Fruit fly (Drosophila melanogaster) whole organism, embryonic: ENCODE measurements around the gene sima.

Experiments
- ATbp ChIP-seq: fragments of 200-800 bp; sonication (Bioruptor generic); optimal IDR thresholded peaks from 2 replicates; lab custom pipeline; 2017; ENCODE audit warnings: missing biosample characterization, mild to moderate bottlenecking, missing genetic modification characterization, missing genetic modification reagents
- Aef1 ChIP-seq: fragments of 200-800 bp; sonication (Bioruptor generic); IDR thresholded peaks from 3 replicates; pipeline ENCODE4 v1.3.6; 2022; ENCODE audit warnings: missing biosample characterization, missing genetic modification characterization
- Awh ChIP-seq: fragments of 200-800 bp; sonication (Bioruptor generic); IDR thresholded peaks from 2 replicates; pipeline ENCODE4, ENCODE4 v1.3.6; 2022; ENCODE audit warnings: missing biosample characterization, missing genetic modification characterization
- Bgb ChIP-seq: fragments of 200-800 bp; sonication (Bioruptor generic); IDR thresholded peaks from 2 replicates; pipeline ENCODE4 v1.3.6; 2022; ENCODE audit warnings: missing biosample characterization, missing genetic modification characterization; ENCODE audit not compliant: partially characterized antibody
- Blimp-1 ChIP-seq: fragments of 200-800 bp; sonication (Bioruptor generic); optimal IDR thresholded peaks from 3 replicates; lab custom pipeline; 2018; ENCODE audit warnings: missing biosample characterization, missing genetic modification characterization, mild to moderate bottlenecking, moderate library complexity, missing genetic modification reagents
- CG10565 ChIP-seq: fragments of 200-800 bp; sonication (Bioruptor generic); optimal IDR thresholded peaks from 3 replicates; lab custom pipeline; 2016; ENCODE audit warnings: missing biosample characterization, mild to moderate bottlenecking, missing genetic modification characterization
- CG10979 ChIP-seq: fragments of 200-800 bp; sonication (Bioruptor generic); optimal IDR thresholded peaks from 2 replicates; lab custom pipeline; 2018; ENCODE audit warnings: missing biosample characterization, mild to moderate bottlenecking, missing genetic modification characterization, moderate library complexity
- CG12219 ChIP-seq: fragments of 200-800 bp; sonication (Bioruptor generic); optimal IDR thresholded peaks from 3 replicates; lab custom pipeline; 2018; ENCODE audit warnings: missing biosample characterization, mild to moderate bottlenecking, missing genetic modification characterization
- CG13296 ChIP-seq: fragments of 200-800 bp; sonication (Bioruptor generic); optimal IDR thresholded peaks from 3 replicates; lab custom pipeline; 2018; ENCODE audit warnings: missing biosample characterization, mild to moderate bottlenecking, missing genetic modification characterization
- CG13894 ChIP-seq: fragments of 200-800 bp; sonication (Bioruptor generic); optimal IDR thresholded peaks from 3 replicates; lab custom pipeline; 2018; ENCODE audit warnings: missing biosample characterization, mild to moderate bottlenecking, missing genetic modification characterization, moderate library complexity
- CG14667 ChIP-seq: fragments of 200-800 bp; sonication (Bioruptor generic); IDR thresholded peaks from 2 replicates; pipeline ENCODE4 v1.3.6; 2022; ENCODE audit warnings: missing biosample characterization, missing genetic modification characterization
- CG2199 ChIP-seq: fragments of 200-800 bp; sonication (Bioruptor generic); IDR thresholded peaks from 3 replicates; pipeline ENCODE4 v1.3.6; 2022; ENCODE audit warnings: missing biosample characterization, missing genetic modification characterization
- CG30431 ChIP-seq: fragments of 200-800 bp; sonication (Bioruptor generic); optimal IDR thresholded peaks from 2 replicates; lab custom pipeline; 2017; ENCODE audit warnings: missing biosample characterization, missing genetic modification characterization
- CG3163 ChIP-seq: fragments of 200-800 bp; sonication (Bioruptor generic); optimal IDR thresholded peaks from 3 replicates; lab custom pipeline; 2016; ENCODE audit warnings: missing biosample characterization, missing genetic modification characterization
- CG4360 ChIP-seq: fragments of 200-800 bp; sonication (Bioruptor generic); IDR thresholded peaks from 2 replicates; pipeline ENCODE4 v1.3.6; 2022; ENCODE audit warnings: missing biosample characterization, missing genetic modification characterization
- CG4424 ChIP-seq: fragments of 200-800 bp; sonication (Bioruptor generic); optimal IDR thresholded peaks from 3 replicates; lab custom pipeline; 2016; ENCODE audit warnings: missing biosample characterization, missing genetic modification characterization
- CG8290 ChIP-seq, 3 experiments: fragments of 200-800 bp; sonication (Bioruptor generic); optimal IDR thresholded peaks; 2 replicates each; lab custom pipeline; 2016 to 2019; ENCODE audit warnings: missing biosample characterization in 3 of 3, missing genetic modification characterization in 3 of 3, mild to moderate bottlenecking in 2 of 3, moderate library complexity in 1 of 3
- CG9876 ChIP-seq: fragments of 200-800 bp; sonication (Bioruptor generic); optimal IDR thresholded peaks from 2 replicates; lab custom pipeline; 2016; ENCODE audit warnings: missing biosample characterization, missing genetic modification characterization
- CTCF ChIP-seq: fragments of 200-800 bp; sonication (Bioruptor generic); optimal IDR thresholded peaks from 2 replicates; lab custom pipeline; 2017; ENCODE audit warnings: missing biosample characterization, mild to moderate bottlenecking, missing genetic modification characterization, moderate library complexity
- Ets65A ChIP-seq: fragments of 200-800 bp; sonication (Bioruptor generic); peaks from one replicate; lab custom pipeline; 2016; ENCODE audit warnings: missing biosample characterization, missing genetic modification characterization
- Fer3 ChIP-seq: fragments of 200-800 bp; sonication (Bioruptor generic); optimal IDR thresholded peaks from 2 replicates; lab custom pipeline; 2018; ENCODE audit warnings: missing biosample characterization, mild to moderate bottlenecking, missing genetic modification characterization, moderate library complexity
- GATAe ChIP-seq: fragments of 200-800 bp; sonication (Bioruptor generic); conservative IDR thresholded peaks from 2 replicates; pipeline ENCODE4 v1.3.6; 2022; ENCODE audit warnings: missing biosample characterization, missing genetic modification characterization
- H2.0 ChIP-seq: fragments of 200-800 bp; sonication (Bioruptor generic); IDR thresholded peaks from 2 replicates; pipeline ENCODE4 v1.3.6; 2022; ENCODE audit warnings: missing biosample characterization, missing genetic modification characterization
- HLH4C ChIP-seq: fragments of 200-800 bp; sonication (Bioruptor generic); IDR thresholded peaks from 3 replicates; pipeline ENCODE4 v1.3.6; 2022; ENCODE audit warnings: missing biosample characterization, missing genetic modification characterization; ENCODE audit not compliant: partially characterized antibody
- Hmr ChIP-seq: fragments of 200-800 bp; sonication (Bioruptor generic); optimal IDR thresholded peaks from 3 replicates; lab custom pipeline; 2017; ENCODE audit warnings: mild to moderate bottlenecking, missing biosample characterization, missing genetic modification reagents, missing genetic modification characterization
- Med ChIP-seq: fragments of 200-800 bp; sonication (Bioruptor generic); peaks from one replicate; lab custom pipeline; 2016; ENCODE audit warnings: missing biosample characterization, missing genetic modification characterization, mild to moderate bottlenecking, inconsistent platforms, moderate library complexity
- Oaz ChIP-seq: fragments of 200-800 bp; sonication (Bioruptor generic); IDR thresholded peaks from 2 replicates; pipeline ENCODE4 v1.3.6; 2022; ENCODE audit warnings: missing biosample characterization, missing genetic modification characterization
- Sox100B ChIP-seq: fragments of 200-800 bp; sonication (Bioruptor generic); optimal IDR thresholded peaks from 3 replicates; lab custom pipeline; 2018; ENCODE audit warnings: missing biosample characterization, mild to moderate bottlenecking, missing genetic modification characterization
- Sox102F ChIP-seq: fragments of 200-800 bp; sonication (Bioruptor generic); optimal IDR thresholded peaks from 2 replicates; lab custom pipeline; 2018; ENCODE audit warnings: missing biosample characterization, mild to moderate bottlenecking, missing genetic modification characterization, moderate library complexity
- YL-1 ChIP-seq: fragments of 200-800 bp; sonication (Bioruptor generic); optimal IDR thresholded peaks from 3 replicates; lab custom pipeline; 2017; ENCODE audit warnings: missing biosample characterization, mild to moderate bottlenecking, missing genetic modification characterization
- ab ChIP-seq: fragments of 200-800 bp; sonication (Bioruptor generic); optimal IDR thresholded peaks from 2 replicates; lab custom pipeline; 2016; ENCODE audit warnings: missing biosample characterization, missing genetic modification characterization
- aop ChIP-seq: fragments of 200-800 bp; sonication (Bioruptor generic); IDR thresholded peaks from 2 replicates; pipeline ENCODE4 v1.3.6; 2022; ENCODE audit warnings: missing biosample characterization, missing genetic modification characterization
- bab2 ChIP-seq: fragments of 200-800 bp; sonication (Bioruptor generic); optimal IDR thresholded peaks from 2 replicates; lab custom pipeline; 2016; ENCODE audit warnings: missing biosample characterization, missing genetic modification characterization
- br ChIP-seq: fragments of >200 bp; optimal IDR thresholded peaks from 2 replicates; lab custom pipeline; 2017
- cg ChIP-seq: fragments of 200-800 bp; sonication (Bioruptor generic); optimal IDR thresholded peaks from 3 replicates; lab custom pipeline; 2019; ENCODE audit warnings: missing biosample characterization, mild to moderate bottlenecking, missing genetic modification characterization, moderate library complexity
- chif ChIP-seq, 2 experiments: fragments of 200-800 bp; sonication (Bioruptor generic); optimal IDR thresholded peaks; 3 replicates each; lab custom pipeline; 2016; ENCODE audit warnings: missing biosample characterization in 2 of 2, missing genetic modification characterization in 2 of 2
- chinmo ChIP-seq: fragments of 200-800 bp; sonication (Bioruptor generic); IDR thresholded peaks from 4 replicates; pipeline ENCODE4 v1.3.6; 2022; ENCODE audit warnings: missing biosample characterization, missing genetic modification characterization; ENCODE audit not compliant: partially characterized antibody
- crol ChIP-seq: fragments of 200-800 bp; sonication (Bioruptor generic); IDR thresholded peaks from 2 replicates; pipeline ENCODE4 v1.3.6; 2022; ENCODE audit warnings: missing biosample characterization, missing genetic modification characterization
- crp ChIP-seq, 2 experiments: fragments of 200-800 bp; sonication (Bioruptor generic); optimal IDR thresholded peaks; 2 replicates in 1 of 2; 3 replicates in 1 of 2; lab custom pipeline; 2017; ENCODE audit warnings: missing biosample characterization in 2 of 2, missing genetic modification characterization in 2 of 2, mild to moderate bottlenecking in 1 of 2, moderate library complexity in 1 of 2
- disco-r ChIP-seq: fragments of 200-800 bp; sonication (Bioruptor generic); optimal IDR thresholded peaks from 2 replicates; lab custom pipeline; 2016; ENCODE audit warnings: missing biosample characterization, missing genetic modification characterization
- ewg ChIP-seq: fragments of 200-800 bp; sonication (Bioruptor generic); optimal IDR thresholded peaks from 3 replicates; lab custom pipeline; 2017; ENCODE audit warnings: mild to moderate bottlenecking, missing biosample characterization, missing genetic modification reagents, missing genetic modification characterization
- gcm2 ChIP-seq: fragments of 200-800 bp; sonication (Bioruptor generic); optimal IDR thresholded peaks from 2 replicates; lab custom pipeline; 2016; ENCODE audit warnings: missing biosample characterization, missing genetic modification characterization
- inv ChIP-seq: fragments of 200-800 bp; sonication (Bioruptor generic); IDR thresholded peaks from 2 replicates; pipeline ENCODE4 v1.3.6; 2022; ENCODE audit warnings: missing biosample characterization, missing genetic modification characterization; ENCODE audit not compliant: partially characterized antibody
- mirr ChIP-seq: fragments of 200-800 bp; sonication (Bioruptor generic); optimal IDR thresholded peaks from 3 replicates; lab custom pipeline; 2018; ENCODE audit warnings: missing biosample characterization, mild to moderate bottlenecking, missing genetic modification characterization
- mld ChIP-seq: fragments of 200-800 bp; sonication (Bioruptor generic); IDR thresholded peaks from 3 replicates; pipeline ENCODE4 v1.3.6; 2022; ENCODE audit warnings: missing biosample characterization, missing genetic modification characterization; ENCODE audit not compliant: partially characterized antibody
- nom ChIP-seq: fragments of 200-800 bp; sonication (Bioruptor generic); optimal IDR thresholded peaks from 2 replicates; lab custom pipeline; 2017; ENCODE audit warnings: missing biosample characterization, missing genetic modification characterization, mild to moderate bottlenecking, moderate library complexity, missing genetic modification reagents
- sd ChIP-seq: fragments of 200-800 bp; sonication (Bioruptor generic); optimal IDR thresholded peaks from 3 replicates; lab custom pipeline; 2018; ENCODE audit warnings: missing biosample characterization, mild to moderate bottlenecking, missing genetic modification characterization, moderate library complexity
- vnd ChIP-seq: fragments of 200-800 bp; sonication (Bioruptor generic); IDR thresholded peaks from 3 replicates; pipeline ENCODE4 v1.3.6; 2022; ENCODE audit warnings: missing biosample characterization, missing genetic modification characterization; ENCODE audit not compliant: partially characterized antibody
- zen ChIP-seq: fragments of 200-800 bp; sonication (Bioruptor generic); optimal IDR thresholded peaks from 3 replicates; lab custom pipeline; 2018; ENCODE audit warnings: missing biosample characterization, mild to moderate bottlenecking, missing genetic modification characterization, moderate library complexity

Gene sima

dm6 chr3R:30090261-30091006 lies 32.3 kb downstream of the sima start (continued):
- TF ChIP-seq CG4360 (GFP tag; lab: Robert Waterston, UW) = no peak
- peak; percentile 70 for TF ChIP-seq CTCF
- no peak for TF ChIP-seq zen
- TF ChIP-seq cg (GFP tag; lab: Kevin White, UChicago) = peak; percentile 12
- TF ChIP-seq gcm2 (GFP tag; lab: Kevin White, UChicago) = no peak
- no peak for TF ChIP-seq mld (GFP tag; lab: Robert Waterston, UW)
- no peak for TF ChIP-seq CG12219 (GFP tag; lab: Kevin White, UChicago)
- TF ChIP-seq br = no peak
- TF ChIP-seq H2.0 (GFP tag; lab: Robert Waterston, UW) = no peak
- TF ChIP-seq Med (GFP tag; lab: Kevin White, UChicago) = no peak
- TF ChIP-seq CG4424 (GFP tag; lab: Kevin White, UChicago) = no peak
- no peak for TF ChIP-seq Sox102F (GFP tag; lab: Kevin White, UChicago)
- no peak for TF ChIP-seq bab2 (GFP tag; lab: Kevin White, UChicago)
- TF ChIP-seq ATbp (GFP tag; lab: Kevin White, UChicago) = no peak
- TF ChIP-seq GATAe (GFP tag; lab: Robert Waterston, UW) = no peak
- no peak for TF ChIP-seq CG2199 (GFP tag; lab: Robert Waterston, UW)
- no peak for TF ChIP-seq CG14667 (GFP tag; lab: Robert Waterston, UW)
- TF ChIP-seq HLH4C (GFP tag; lab: Robert Waterston, UW) = peak; percentile 27; the same call in 1 of the 3 replicates
- no peak for TF ChIP-seq Hmr (GFP tag; lab: Kevin White, UChicago)
- no peak for TF ChIP-seq CG30431 (GFP tag; lab: Kevin White, UChicago)
- peak; percentile 72 for TF ChIP-seq crol (GFP tag; lab: Robert Waterston, UW)
- no peak for TF ChIP-seq Fer3 (tag; lab: Kevin White, UChicago)
- no peak for TF ChIP-seq CG10979
- TF ChIP-seq sd (tag; lab: Kevin White, UChicago) = peak; percentile 53
- TF ChIP-seq aop (GFP tag; lab: Robert Waterston, UW) = no peak
- no peak for TF ChIP-seq chif (GFP tag; optimal IDR thresholded peaks at IDR 0.05; lab: Kevin White, UChicago)
- TF ChIP-seq vnd (GFP tag; lab: Robert Waterston, UW) = no peak
- peak; percentile 32 for TF ChIP-seq nom
- TF ChIP-seq CG13894 (tag; lab: Kevin White, UChicago) = peak; percentile 77
- no peak for TF ChIP-seq CG10565 (GFP tag; lab: Kevin White, UChicago)
- TF ChIP-seq ewg = peak; percentile 46
- no peak for TF ChIP-seq Sox100B (GFP tag; lab: Kevin White, UChicago)
- peak in 1 of 2 experiments; percentile 41 for TF ChIP-seq crp (GFP tag; optimal IDR thresholded peaks at IDR 0.05; lab: Kevin White, UChicago)
- TF ChIP-seq YL-1 (GFP tag; lab: Kevin White, UChicago) = no peak
- TF ChIP-seq CG13296 (GFP tag; lab: Kevin White, UChicago) = no peak
- no peak for TF ChIP-seq mirr (GFP tag; lab: Kevin White, UChicago)
- no peak for TF ChIP-seq CG9876 (GFP tag; lab: Kevin White, UChicago)
- TF ChIP-seq CG8290 (GFP tag; optimal IDR thresholded peaks at IDR 0.05; lab: Kevin White, UChicago) = no peak
- TF ChIP-seq CG8290 (tag; optimal IDR thresholded peaks at IDR 0.05; lab: Kevin White, UChicago) = peak in 1 of 2 experiments; percentile 25
- peak; percentile 29; the same call in 1 of the 2 replicates for TF ChIP-seq Bgb (GFP tag; lab: Robert Waterston, UW)
- TF ChIP-seq Aef1 (GFP tag; lab: Robert Waterston, UW) = no peak
- no peak for TF ChIP-seq Oaz (GFP tag; lab: Robert Waterston, UW)
- TF ChIP-seq inv (GFP tag; lab: Robert Waterston, UW) = no peak
- TF ChIP-seq Blimp-1 (GFP tag; lab: Kevin White, UChicago) = peak; percentile 94
- TF ChIP-seq chinmo (GFP tag; lab: Robert Waterston, UW) = no peak
- no peak for TF ChIP-seq disco-r (GFP tag; lab: Kevin White, UChicago)
- peak; percentile 74 for TF ChIP-seq CG3163
- no peak for TF ChIP-seq Awh (GFP tag; lab: Robert Waterston, UW)
- peak; percentile 43 for TF ChIP-seq Ets65A (GFP tag; lab: Kevin White, UChicago)
- TF ChIP-seq ab (GFP tag; lab: Kevin White, UChicago) = no peak
